Fruit fly (Drosophila melanogaster): ENCODE measurements around the gene CG32119.

Gene CG32119

dm6 chr3L:13227594-13228501, 20.7 kb downstream of the CG32119 start:
- no peak for TF ChIP-seq CG17801 (GFP tag; optimal IDR thresholded peaks at IDR 0.05; ENCODE audit: partially characterized antibody)

- no peak for TF ChIP-seq CG17801 (GFP tag; optimal IDR thresholded peaks at IDR 0.05; ENCODE audit: partially characterized antibody)
Observed at dm6 chr3L:13226894-13227293, 21.6 kb downstream of the CG32119 start.

DNA sequence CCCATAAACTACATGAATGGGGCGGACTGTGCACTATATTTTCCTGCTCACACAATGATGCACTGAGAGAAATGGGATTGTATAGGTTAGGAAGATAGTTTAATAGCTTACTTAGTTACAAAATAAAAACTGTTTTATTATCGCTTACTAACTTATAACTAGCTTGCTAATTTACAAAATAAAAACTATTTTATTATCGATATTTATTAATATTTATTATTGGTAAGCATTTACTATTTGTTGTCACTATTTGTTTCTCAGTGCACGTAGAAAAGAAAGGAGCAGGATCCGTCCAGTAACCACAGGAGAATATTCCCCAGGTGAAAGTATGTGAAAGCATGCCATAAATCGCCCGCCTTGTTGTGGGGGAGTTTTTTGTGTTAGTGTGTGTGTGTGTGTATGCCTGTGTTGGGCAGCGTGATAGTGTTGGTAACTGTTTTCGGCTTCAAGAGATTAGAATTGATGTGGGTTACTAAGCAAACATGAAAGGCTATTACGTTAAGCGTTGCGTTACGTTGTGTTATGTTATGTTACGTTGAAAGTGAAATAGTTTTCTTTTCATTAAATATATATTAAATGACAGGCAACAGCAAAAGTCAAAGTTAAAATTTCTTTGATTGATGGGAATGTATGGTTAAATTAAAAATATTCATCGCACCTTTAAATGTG, 25.0 kb downstream of the CG32119 start:
- TF ChIP-seq CG17801 (GFP tag; optimal IDR thresholded peaks at IDR 0.05; ENCODE audit: partially characterized antibody), result no peak

DNA sequence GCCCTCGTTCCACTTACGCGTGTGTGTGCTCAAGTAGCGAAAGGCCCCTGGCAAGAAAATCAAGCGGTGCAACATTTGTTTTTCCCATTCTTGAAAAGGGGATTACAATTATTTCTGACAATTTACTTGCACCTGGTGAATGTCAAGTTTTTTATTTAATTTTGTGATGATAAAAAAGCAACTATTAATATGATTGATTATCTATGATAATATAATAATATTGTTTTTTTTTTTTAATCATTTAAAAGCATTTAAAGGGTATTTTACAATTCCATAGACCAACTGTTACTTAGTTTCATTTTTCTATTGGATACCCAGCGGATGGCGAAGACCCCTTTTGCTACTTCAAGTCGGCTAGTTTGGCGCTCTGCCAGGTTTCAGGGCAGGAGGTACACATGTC, 30.5 kb downstream of the CG32119 start:
- no peak for TF ChIP-seq CG17801 (GFP tag; optimal IDR thresholded peaks at IDR 0.05; ENCODE audit: partially characterized antibody)

dm6 chr3L:13217395-13217794, 31.1 kb downstream of the CG32119 start:
- TF ChIP-seq CG17801 (GFP tag; optimal IDR thresholded peaks at IDR 0.05; ENCODE audit: partially characterized antibody), result no peak

- no peak for TF ChIP-seq CG17801 (GFP tag; optimal IDR thresholded peaks at IDR 0.05; ENCODE audit: partially characterized antibody)
Observed at dm6 chr3L:13214603-13215453, 33.7 kb downstream of the CG32119 start.

dm6 chr3L:13213360-13213759, 35.1 kb downstream of the CG32119 start:
- no peak for TF ChIP-seq CG17801 (GFP tag; optimal IDR thresholded peaks at IDR 0.05; ENCODE audit: partially characterized antibody)

DNA sequence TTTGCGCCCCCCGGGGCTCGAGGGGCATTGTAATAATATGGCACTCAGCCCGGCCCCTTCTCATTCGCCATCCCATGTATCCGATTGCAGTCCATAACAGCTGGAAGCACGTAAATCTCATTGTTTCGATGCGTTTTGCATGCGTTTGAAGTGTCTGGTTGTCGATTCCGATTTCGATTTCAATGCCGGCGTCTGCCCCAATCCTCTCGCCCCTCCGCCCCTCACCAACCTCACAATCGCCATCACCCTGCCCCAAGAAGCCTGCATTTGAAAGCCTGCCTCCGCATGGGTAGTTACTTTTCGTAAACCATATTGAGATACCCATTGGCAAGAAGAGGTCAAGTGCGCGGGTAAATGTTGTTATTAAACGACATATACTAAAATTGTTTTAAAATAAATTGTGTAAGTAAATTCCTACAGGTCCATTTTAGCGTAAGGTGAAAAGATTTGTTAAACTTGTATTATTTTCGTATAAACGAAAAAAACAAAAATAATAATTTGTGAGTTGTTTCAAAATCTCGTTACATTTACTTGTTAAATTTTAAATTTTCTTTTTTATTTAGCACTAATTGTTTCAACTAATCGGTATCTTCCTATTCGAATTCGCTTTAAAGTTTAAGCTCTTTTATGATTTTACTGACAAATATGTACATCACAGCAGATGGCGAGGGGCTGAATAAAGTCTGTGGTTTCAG, 35.7 kb downstream of the CG32119 start:
- TF ChIP-seq CG17801 (GFP tag; optimal IDR thresholded peaks at IDR 0.05; ENCODE audit: partially characterized antibody), result no peak

DNA sequence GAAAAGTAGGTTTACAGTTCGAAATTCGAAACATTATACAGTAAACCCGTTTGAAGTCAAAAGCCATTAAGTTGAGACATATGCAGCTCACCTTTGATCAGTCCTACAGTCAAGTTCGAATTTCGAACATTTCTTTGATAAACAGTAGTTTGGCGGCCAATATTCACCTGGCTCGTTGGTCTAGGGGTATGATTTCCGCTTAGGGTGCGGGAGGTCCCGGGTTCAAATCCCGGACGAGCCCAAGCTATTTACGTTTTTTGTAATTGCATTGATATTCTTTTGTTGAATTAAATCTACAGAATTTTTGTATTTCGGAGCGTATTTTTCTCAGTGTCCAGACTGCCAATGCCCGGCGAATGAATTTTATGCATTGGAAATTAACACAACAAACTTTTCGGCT, 36.3 kb downstream of the CG32119 start:
- TF ChIP-seq CG17801 (GFP tag; optimal IDR thresholded peaks at IDR 0.05; ENCODE audit: partially characterized antibody), result no peak

DNA sequence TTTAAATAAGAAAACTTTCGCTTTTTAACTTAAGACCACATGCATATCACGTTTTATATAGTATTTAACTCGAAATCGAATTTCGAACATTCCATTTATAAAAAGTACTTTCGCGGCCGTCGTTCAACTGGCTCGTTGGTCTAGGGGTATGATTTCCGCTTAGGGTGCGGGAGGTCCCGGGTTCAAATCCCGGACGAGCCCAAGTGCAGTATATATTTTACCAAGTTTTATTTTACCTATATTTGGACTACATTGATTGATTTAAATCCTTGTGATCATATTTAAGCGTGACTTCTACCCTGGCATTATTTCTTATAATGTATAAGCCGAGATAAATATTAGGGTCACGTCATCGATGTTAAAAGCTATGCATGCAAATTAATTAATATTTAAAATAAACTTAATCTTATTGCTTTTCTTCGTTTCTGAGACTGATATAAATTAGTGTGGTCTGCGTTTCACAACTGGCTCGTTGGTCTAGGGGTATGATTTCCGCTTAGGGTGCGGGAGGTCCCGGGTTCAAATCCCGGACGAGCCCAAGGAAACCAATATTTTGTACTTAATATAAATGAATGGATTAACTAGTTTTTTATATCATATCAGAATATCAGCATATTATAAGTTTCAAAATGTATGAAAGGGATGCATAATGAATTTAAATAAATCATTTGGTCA, 37.3 kb downstream of the CG32119 start:
- TF ChIP-seq CG17801 (GFP tag; optimal IDR thresholded peaks at IDR 0.05; ENCODE audit: partially characterized antibody), result no peak

dm6 chr3L:13210041-13210639, 38.4 kb downstream of the CG32119 start:
- no peak for TF ChIP-seq CG17801 (GFP tag; optimal IDR thresholded peaks at IDR 0.05; ENCODE audit: partially characterized antibody)

- TF ChIP-seq CG17801 (GFP tag; optimal IDR thresholded peaks at IDR 0.05; ENCODE audit: partially characterized antibody), result no peak
Observed at dm6 chr3L:13197551-13197950, 51.0 kb downstream of the CG32119 start.

All from ovary, adult (tissue).